Worm (Caenorhabditis elegans) whole organism, young adult: ENCODE results near the gene ZK121.2.
A peak's percentile ranks its signal among the peaks of the same experiment; 100 is the strongest.

Experiments
- B0019.2 ChIP-seq: fragments of 200-800 bp; sonication (Bioruptor generic); conservative IDR thresholded peaks from 2 replicates; pipeline ENCODE4 v1.3.6; 2022; ENCODE audit warnings: missing genetic modification reagents, missing genetic modification characterization, missing compliant biosample characterization
- B0261.1 ChIP-seq: sonication (generic microtip); optimal IDR thresholded peaks from 2 replicates; lab custom pipeline; 2016; ENCODE audit warnings: mild to moderate bottlenecking, missing genetic modification characterization, moderate library complexity, missing compliant biosample characterization
- B0336.3 ChIP-seq: fragments of 200-800 bp; sonication (Bioruptor generic); IDR thresholded peaks from 2 replicates; pipeline ENCODE4 v1.3.6; 2022; ENCODE audit warnings: missing genetic modification characterization, missing compliant biosample characterization
- C17E4.6 ChIP-seq: fragments of 200-800 bp; sonication (Bioruptor generic); IDR thresholded peaks from 2 replicates; pipeline ENCODE4 v1.3.6; 2022; ENCODE audit warnings: missing genetic modification reagents, missing genetic modification characterization, missing compliant biosample characterization
- D2030.7 ChIP-seq: fragments of 200-800 bp; sonication (Bioruptor generic); IDR thresholded peaks from 2 replicates; pipeline ENCODE4 v1.3.6; 2022; ENCODE audit warnings: missing genetic modification reagents, missing genetic modification characterization, missing compliant biosample characterization
- F22D6.2 ChIP-seq: sonication (generic microtip); optimal IDR thresholded peaks from 2 replicates; lab custom pipeline; 2016; ENCODE audit warnings: mild to moderate bottlenecking, missing genetic modification characterization, missing compliant biosample characterization
- F33H1.4 ChIP-seq: fragments of 200-800 bp; sonication (Bioruptor generic); IDR thresholded peaks from 2 replicates; pipeline ENCODE4 v1.3.6; 2022; ENCODE audit warnings: missing genetic modification reagents, missing genetic modification characterization, missing compliant biosample characterization
- F39B2.1 ChIP-seq: fragments of 200-800 bp; sonication (Bioruptor generic); IDR thresholded peaks from 2 replicates; pipeline ENCODE4 v1.3.6; 2022; ENCODE audit warnings: missing genetic modification reagents, missing genetic modification characterization, missing compliant biosample characterization
- K12H6.12 ChIP-seq: fragments of 200-800 bp; sonication (Bioruptor generic); optimal IDR thresholded peaks from 2 replicates; lab custom pipeline; 2018; ENCODE audit warnings: mild to moderate bottlenecking, missing genetic modification characterization, missing compliant biosample characterization
- Y56A3A.18 ChIP-seq: fragments of 200-800 bp; sonication (Bioruptor generic); IDR thresholded peaks from 2 replicates; pipeline ENCODE4 v1.3.6; 2022; ENCODE audit warnings: missing genetic modification reagents, missing genetic modification characterization, missing compliant biosample characterization
- Y95B8A.8 ChIP-seq: fragments of 200-800 bp; sonication (Bioruptor generic); IDR thresholded peaks from 2 replicates; pipeline ENCODE4 v1.3.6; 2022; ENCODE audit warnings: missing genetic modification reagents, missing genetic modification characterization, missing compliant biosample characterization
- aptf-2 ChIP-seq: fragments of 200-800 bp; sonication (Bioruptor generic); conservative IDR thresholded peaks from 2 replicates; pipeline ENCODE4 v1.3.6; 2022; ENCODE audit warnings: missing genetic modification reagents, missing genetic modification characterization, missing compliant biosample characterization
- aptf-3 ChIP-seq: fragments of 200-800 bp; sonication (Bioruptor generic); IDR thresholded peaks from 2 replicates; pipeline ENCODE4 v1.3.6; 2022; ENCODE audit warnings: missing genetic modification characterization, missing compliant biosample characterization
- athp-1 ChIP-seq: sonication (generic microtip); optimal IDR thresholded peaks from 2 replicates; lab custom pipeline; 2017; ENCODE audit warnings: mild to moderate bottlenecking, missing genetic modification characterization, missing compliant biosample characterization
- attf-5 ChIP-seq: fragments of 200-800 bp; sonication (Bioruptor generic); optimal IDR thresholded peaks from 2 replicates; lab custom pipeline; 2018; ENCODE audit warnings: mild to moderate bottlenecking, missing genetic modification characterization, missing compliant biosample characterization
- bed-1 ChIP-seq: fragments of 200-800 bp; sonication (Bioruptor generic); IDR thresholded peaks from 2 replicates; pipeline ENCODE4 v1.3.6; 2022; ENCODE audit warnings: missing genetic modification reagents, missing genetic modification characterization, missing compliant biosample characterization
- bed-2 ChIP-seq: fragments of 200-800 bp; sonication (Bioruptor generic); IDR thresholded peaks from 2 replicates; pipeline ENCODE4 v1.3.6; 2022; ENCODE audit warnings: missing genetic modification reagents, missing genetic modification characterization, missing compliant biosample characterization
- cebp-2 ChIP-seq: fragments of 200-800 bp; sonication (Bioruptor generic); IDR thresholded peaks from 2 replicates; pipeline ENCODE4 v1.3.6; 2022; ENCODE audit warnings: missing genetic modification characterization, missing compliant biosample characterization
- ceh-58 ChIP-seq: fragments of 200-800 bp; sonication (Bioruptor generic); IDR thresholded peaks from 2 replicates; pipeline ENCODE4 v1.3.6; 2022; ENCODE audit warnings: missing genetic modification characterization, missing compliant biosample characterization
- die-1 ChIP-seq: sonication (generic microtip); optimal IDR thresholded peaks from 2 replicates; lab custom pipeline; 2016; ENCODE audit warnings: missing genotype, mild to moderate bottlenecking, missing genetic modification characterization, missing compliant biosample characterization
- dpff-1 ChIP-seq: sonication (generic microtip); optimal IDR thresholded peaks from 2 replicates; lab custom pipeline; 2017; ENCODE audit warnings: mild to moderate bottlenecking, missing genetic modification characterization, missing compliant biosample characterization
- ekl-4 ChIP-seq: fragments of 200-800 bp; sonication (Bioruptor generic); IDR thresholded peaks from 2 replicates; pipeline ENCODE4 v1.3.6; 2022; ENCODE audit warnings: missing genetic modification reagents, missing genetic modification characterization, missing compliant biosample characterization
- fkh-3 ChIP-seq: sonication (generic microtip); optimal IDR thresholded peaks from 2 replicates; lab custom pipeline; 2016; ENCODE audit warnings: mild to moderate bottlenecking, missing genetic modification characterization, missing compliant biosample characterization
- gei-17 ChIP-seq: fragments of 200-800 bp; sonication (Bioruptor generic); optimal IDR thresholded peaks from 2 replicates; lab custom pipeline; 2018; ENCODE audit warnings: mild to moderate bottlenecking, missing genetic modification characterization, missing compliant biosample characterization
- hlh-12 ChIP-seq: sonication (generic microtip); optimal IDR thresholded peaks from 2 replicates; lab custom pipeline; 2016; ENCODE audit warnings: missing genetic modification characterization, missing compliant biosample characterization
- hlh-26 ChIP-seq: fragments of 200-800 bp; sonication (Bioruptor generic); conservative IDR thresholded peaks from 2 replicates; pipeline ENCODE4 v1.3.6; 2022; ENCODE audit warnings: missing genetic modification reagents, missing genetic modification characterization, missing compliant biosample characterization
- hmg-1.2 ChIP-seq: fragments of 200-800 bp; sonication (Bioruptor generic); IDR thresholded peaks from 2 replicates; pipeline ENCODE4 v1.3.6; 2022; ENCODE audit warnings: missing genetic modification reagents, missing genetic modification characterization, missing compliant biosample characterization
- hrde-1 ChIP-seq: sonication (generic microtip); optimal IDR thresholded peaks from 2 replicates; lab custom pipeline; 2016; ENCODE audit warnings: missing genetic modification characterization, mild to moderate bottlenecking, missing compliant biosample characterization, moderate library complexity, missing genotype, missing genetic modification reagents, borderline replicate concordance
- lag-1 ChIP-seq: fragments of 200-800 bp; sonication (Bioruptor generic); IDR thresholded peaks from 2 replicates; pipeline ENCODE4 v1.3.6; 2022; ENCODE audit warnings: missing genetic modification reagents, missing genetic modification characterization, missing compliant biosample characterization
- lin-35 ChIP-seq, 3 experiments: fragments of 150-350 bp in 2 of 3; sonication (generic microtip) in 1 of 3; optimal IDR thresholded peaks; 2 replicates each; lab custom pipeline; 2014 to 2018; ENCODE audit warnings: missing biosample characterization in 3 of 3, missing genetic modification characterization in 3 of 3, missing genetic modification reagents in 3 of 3
- lin-54 ChIP-seq: fragments of 200-800 bp; sonication (Bioruptor generic); optimal IDR thresholded peaks from 2 replicates; lab custom pipeline; 2018; ENCODE audit warnings: mild to moderate bottlenecking, missing genetic modification characterization, missing compliant biosample characterization
- lsl-1 ChIP-seq: fragments of 200-800 bp; sonication (Bioruptor generic); optimal IDR thresholded peaks from 2 replicates; lab custom pipeline; 2018; ENCODE audit warnings: mild to moderate bottlenecking, missing genetic modification characterization, moderate library complexity, missing compliant biosample characterization
- nfya-1 ChIP-seq: sonication (generic microtip); optimal IDR thresholded peaks from 2 replicates; lab custom pipeline; 2017; ENCODE audit warnings: antibody characterized with exemption, missing compliant biosample characterization, missing genetic modification characterization, borderline replicate concordance; ENCODE audit not compliant: insufficient read depth
- nfya-2 ChIP-seq: fragments of 200-800 bp; sonication (Bioruptor generic); IDR thresholded peaks from 2 replicates; pipeline ENCODE4 v1.3.6; 2022; ENCODE audit warnings: missing genetic modification reagents, missing genetic modification characterization, missing compliant biosample characterization
- nfyb-1 ChIP-seq: fragments of 200-800 bp; sonication (Bioruptor generic); IDR thresholded peaks from 2 replicates; pipeline ENCODE4 v1.3.6; 2022; ENCODE audit warnings: missing genetic modification reagents, missing genetic modification characterization, missing compliant biosample characterization
- nhr-120 ChIP-seq: fragments of 200-800 bp; sonication (Bioruptor generic); IDR thresholded peaks from 2 replicates; pipeline ENCODE4 v1.3.6; 2022; ENCODE audit warnings: missing genetic modification characterization, missing compliant biosample characterization
- pbrm-1 ChIP-seq: fragments of 200-800 bp; sonication (Bioruptor generic); IDR thresholded peaks from 2 replicates; pipeline ENCODE4 v1.3.6; 2022; ENCODE audit warnings: missing genetic modification reagents, missing genetic modification characterization, missing compliant biosample characterization
- rpc-1 ChIP-seq, 2 experiments: fragments of 150-350 bp in 1 of 2; sonication (generic microtip) in 1 of 2; optimal IDR thresholded peaks; 2 replicates each; lab custom pipeline; 2014 to 2018; ENCODE audit warnings: missing biosample characterization in 1 of 2, missing genetic modification characterization in 1 of 2, missing genetic modification reagents in 1 of 2, missing genotype in 1 of 2
- sea-2 ChIP-seq: fragments of 200-800 bp; sonication (Bioruptor generic); IDR thresholded peaks from 2 replicates; pipeline ENCODE4 v1.3.6; 2022; ENCODE audit warnings: missing genetic modification characterization, missing compliant biosample characterization
- snpc-1.3 ChIP-seq: sonication (generic microtip); optimal IDR thresholded peaks from 2 replicates; lab custom pipeline; 2017; ENCODE audit warnings: missing genetic modification characterization, mild to moderate bottlenecking, missing compliant biosample characterization, antibody characterized with exemption, moderate library complexity, missing genotype, missing genetic modification reagents; ENCODE audit not compliant: insufficient read depth
- snpc-4 ChIP-seq, 5 experiments: fragments of 150-350 bp in 1 of 5; sonication (generic microtip) in 4 of 5; optimal IDR thresholded peaks; 2 replicates each; lab custom pipeline; 2014 to 2018; ENCODE audit warnings: missing genetic modification characterization in 5 of 5, missing biosample characterization in 3 of 5, antibody characterized with exemption in 2 of 5, mild to moderate bottlenecking in 2 of 5, missing compliant biosample characterization in 2 of 5, missing genotype in 2 of 5, moderate library complexity in 2 of 5, missing genetic modification reagents in 1 of 5
- somi-1 ChIP-seq: fragments of 200-800 bp; sonication (Bioruptor generic); optimal IDR thresholded peaks from 2 replicates; lab custom pipeline; 2018; ENCODE audit warnings: mild to moderate bottlenecking, missing genetic modification characterization, missing compliant biosample characterization
- sptf-2 ChIP-seq: fragments of 200-800 bp; sonication (Bioruptor generic); optimal IDR thresholded peaks from 2 replicates; lab custom pipeline; 2018; ENCODE audit warnings: mild to moderate bottlenecking, missing genetic modification characterization, missing compliant biosample characterization
- tbp1 ChIP-seq: fragments of 200-800 bp; sonication (Bioruptor generic); optimal IDR thresholded peaks from 2 replicates; lab custom pipeline; 2018; ENCODE audit warnings: mild to moderate bottlenecking, missing genetic modification characterization, missing compliant biosample characterization
- unc-130 ChIP-seq: sonication (generic microtip); optimal IDR thresholded peaks from 2 replicates; lab custom pipeline; 2016; ENCODE audit warnings: missing genetic modification reagents, missing genetic modification characterization, missing compliant biosample characterization
- ztf-22 ChIP-seq: fragments of 200-800 bp; sonication (Bioruptor generic); optimal IDR thresholded peaks from 2 replicates; lab custom pipeline; 2018; ENCODE audit warnings: mild to moderate bottlenecking, missing genetic modification characterization, moderate library complexity, missing compliant biosample characterization
- ztf-25 ChIP-seq: fragments of 200-800 bp; sonication (Bioruptor generic); IDR thresholded peaks from 2 replicates; pipeline ENCODE4 v1.3.6; 2022; ENCODE audit warnings: missing genetic modification reagents, missing genetic modification characterization, missing compliant biosample characterization
- ztf-6 ChIP-seq: fragments of 200-800 bp; sonication (Bioruptor generic); IDR thresholded peaks from 2 replicates; pipeline ENCODE4 v1.3.6; 2022; ENCODE audit warnings: missing genetic modification reagents, missing genetic modification characterization, missing compliant biosample characterization

The ZK121.2 gene

ce11 chrIII:5380554-5380953 lies 39.1 kb downstream of the ZK121.2 start (continued):
- no peak for TF ChIP-seq rpc-1 (optimal IDR thresholded peaks at IDR 0.05; lab: Kevin White, UChicago)
- no peak for TF ChIP-seq rpc-1 (tag; optimal IDR thresholded peaks at IDR 0.05; lab: Kevin White, UChicago)
- TF ChIP-seq aptf-2 (GFP tag; lab: Robert Waterston, UW) = no peak
- peak; percentile 99 for TF ChIP-seq lsl-1 (GFP tag; lab: Kevin White, UChicago)
- TF ChIP-seq snpc-1.3 (tag; lab: Kevin White, UChicago) = peak; percentile 5
- no peak for TF ChIP-seq sea-2 (GFP tag; lab: Robert Waterston, UW)
- TF ChIP-seq B0261.1 (tag; lab: Kevin White, UChicago) = no peak
- no peak for TF ChIP-seq B0336.3 (GFP tag; lab: Robert Waterston, UW)
- TF ChIP-seq ztf-22 (GFP tag; lab: Kevin White, UChicago) = no peak
- no peak for TF ChIP-seq B0019.2
- no peak for TF ChIP-seq bed-2 (GFP tag; lab: Robert Waterston, UW)
- no peak for TF ChIP-seq hrde-1 (tag; lab: Kevin White, UChicago)
- TF ChIP-seq ekl-4 (GFP tag; lab: Robert Waterston, UW) = peak; percentile 36; the same call in 1 of the 2 replicates
- TF ChIP-seq nhr-120 (GFP tag; lab: Robert Waterston, UW) = no peak
- no peak for TF ChIP-seq ceh-58 (GFP tag; lab: Robert Waterston, UW)
- TF ChIP-seq lag-1 (GFP tag; lab: Robert Waterston, UW) = no peak
- TF ChIP-seq aptf-3 = no peak
- no peak for TF ChIP-seq nfya-1 (tag; lab: Kevin White, UChicago)
- no peak for TF ChIP-seq sptf-2
- TF ChIP-seq lin-35 (GFP tag; optimal IDR thresholded peaks at IDR 0.05; lab: Kevin White, UChicago) = no peak
- TF ChIP-seq hlh-12 = no peak
- no peak for TF ChIP-seq fkh-3
- no peak for TF ChIP-seq ztf-6 (GFP tag; lab: Robert Waterston, UW)
- TF ChIP-seq athp-1 (tag; lab: Kevin White, UChicago) = peak; percentile 16
- no peak for TF ChIP-seq cebp-2 (GFP tag; lab: Robert Waterston, UW)
- no peak for TF ChIP-seq die-1 (tag; lab: Kevin White, UChicago)
- TF ChIP-seq D2030.7 (GFP tag; lab: Robert Waterston, UW) = peak; percentile 65
- TF ChIP-seq Y95B8A.8 (GFP tag; lab: Robert Waterston, UW) = 0 out of 2 replicates have a peak, but pooled peaks have one; percentile 28
- TF ChIP-seq hlh-26 = no peak
- no peak for TF ChIP-seq F22D6.2
- no peak for TF ChIP-seq unc-130 (GFP tag; lab: Kevin White, UChicago)
- no peak for TF ChIP-seq hmg-1.2
- TF ChIP-seq pbrm-1 = no peak
- no peak for TF ChIP-seq nfya-2 (GFP tag; lab: Robert Waterston, UW)
- TF ChIP-seq somi-1 = no peak
- TF ChIP-seq F33H1.4 = peak; percentile 93
- TF ChIP-seq bed-1 (GFP tag; lab: Robert Waterston, UW) = no peak
- no peak for TF ChIP-seq K12H6.12
- no peak for TF ChIP-seq gei-17 (GFP tag; lab: Kevin White, UChicago)
- TF ChIP-seq attf-5 (GFP tag; lab: Kevin White, UChicago) = no peak
- TF ChIP-seq nfyb-1 (GFP tag; lab: Robert Waterston, UW) = no peak
- TF ChIP-seq C17E4.6 (GFP tag; lab: Robert Waterston, UW) = no peak
- peak; percentile 28 for TF ChIP-seq lin-54
- TF ChIP-seq dpff-1 = no peak
- TF ChIP-seq tbp1 (GFP tag; lab: Kevin White, UChicago) = peak; percentile 23
- no peak for TF ChIP-seq ztf-25
- TF ChIP-seq snpc-4 (GFP tag; optimal IDR thresholded peaks at IDR 0.05; lab: Kevin White, UChicago) = no peak
- peak in 2 of 4 experiments; percentile 2 to 56 for TF ChIP-seq snpc-4 (tag; optimal IDR thresholded peaks at IDR 0.05; lab: Kevin White, UChicago)
- no peak for TF ChIP-seq F39B2.1 (GFP tag; lab: Robert Waterston, UW)
- TF ChIP-seq Y56A3A.18 (GFP tag; lab: Robert Waterston, UW) = no peak
